Worm (Caenorhabditis elegans): ENCODE data around the gene phf-31.

- TF ChIP-seq him-1 (tag; optimal IDR thresholded peaks at IDR 0.05) (no peak), W03F9.2 (tag; optimal IDR thresholded peaks at IDR 0.05) (no peak), dao-5 (tag; optimal IDR thresholded peaks at IDR 0.05) (no peak)
Measured at ce11 chrX:10711769-10712168, 30.0 kb downstream of the phf-31 start, which contains the start of gene rhgf-1.
